Fruit fly (Drosophila melanogaster) whole organism, embryonic: ENCODE results near the gene Tob.

ENCODE experiments used
- Adf1 ChIP-seq: fragments of 200-800 bp; sonication (Bioruptor generic); IDR thresholded peaks from 2 replicates; pipeline ENCODE4 v1.3.6; 2022; ENCODE audit warnings: missing biosample characterization, missing genetic modification characterization
- Atf6 ChIP-seq: fragments of 200-800 bp; sonication (Bioruptor generic); IDR thresholded peaks from 2 replicates; pipeline ENCODE4 v1.3.6; 2022; ENCODE audit warnings: missing biosample characterization, missing genetic modification characterization
- B-H2 ChIP-seq: fragments of 200-800 bp; sonication (Bioruptor generic); optimal IDR thresholded peaks from 2 replicates; lab custom pipeline; 2018; ENCODE audit warnings: missing biosample characterization, mild to moderate bottlenecking, missing genetic modification characterization
- BtbVII ChIP-seq: fragments of 200-800 bp; sonication (Bioruptor generic); optimal IDR thresholded peaks from 3 replicates; lab custom pipeline; 2017; ENCODE audit warnings: missing biosample characterization, mild to moderate bottlenecking, missing genetic modification characterization
- CG10431 ChIP-seq: fragments of 200-800 bp; sonication (Bioruptor generic); optimal IDR thresholded peaks from 3 replicates; lab custom pipeline; 2018; ENCODE audit warnings: missing biosample characterization, mild to moderate bottlenecking, missing genetic modification characterization
- CG10979 ChIP-seq: fragments of 200-800 bp; sonication (Bioruptor generic); optimal IDR thresholded peaks from 2 replicates; lab custom pipeline; 2018; ENCODE audit warnings: missing biosample characterization, mild to moderate bottlenecking, missing genetic modification characterization, moderate library complexity
- CG11398 ChIP-seq: fragments of 200-800 bp; sonication (Bioruptor generic); optimal IDR thresholded peaks from 2 replicates; lab custom pipeline; 2016; ENCODE audit warnings: missing biosample characterization, missing genetic modification characterization
- CG11504 ChIP-seq: fragments of 200-800 bp; sonication (Bioruptor generic); optimal IDR thresholded peaks from 3 replicates; lab custom pipeline; 2019; ENCODE audit warnings: missing biosample characterization, mild to moderate bottlenecking, missing genetic modification characterization, moderate library complexity
- CG1233 ChIP-seq: fragments of 200-800 bp; sonication (Bioruptor generic); optimal IDR thresholded peaks from 4 replicates; lab custom pipeline; 2018; ENCODE audit warnings: missing biosample characterization, mild to moderate bottlenecking, missing genetic modification characterization
- CG12659 ChIP-seq: fragments of 200-800 bp; sonication (Bioruptor generic); optimal IDR thresholded peaks from 3 replicates; lab custom pipeline; 2017; ENCODE audit warnings: mild to moderate bottlenecking, missing biosample characterization, missing genetic modification reagents, missing genetic modification characterization
- CG14050 ChIP-seq: fragments of 200-800 bp; sonication (Bioruptor generic); IDR thresholded peaks from 3 replicates; pipeline ENCODE4 v1.3.6; 2022; ENCODE audit warnings: missing biosample characterization, missing genetic modification characterization
- CG15479 ChIP-seq: fragments of 200-800 bp; sonication (Bioruptor generic); optimal IDR thresholded peaks from 3 replicates; lab custom pipeline; 2019; ENCODE audit warnings: missing biosample characterization, mild to moderate bottlenecking, missing genetic modification characterization, moderate library complexity
- CG17829 ChIP-seq: fragments of 200-800 bp; optimal IDR thresholded peaks from 2 replicates; lab custom pipeline; 2019; ENCODE audit warnings: missing biosample characterization, mild to moderate bottlenecking, missing genetic modification characterization, moderate library complexity
- CG2712 ChIP-seq: fragments of 200-800 bp; optimal IDR thresholded peaks from 3 replicates; lab custom pipeline; 2019; ENCODE audit warnings: missing biosample characterization, mild to moderate bottlenecking, missing genetic modification characterization, moderate library complexity
- CG2889 ChIP-seq: fragments of 200-800 bp; sonication (Bioruptor generic); IDR thresholded peaks from 3 replicates; pipeline ENCODE4 v1.3.6; 2022; ENCODE audit warnings: missing biosample characterization, missing genetic modification characterization
- CG32772 ChIP-seq: fragments of 200-800 bp; sonication (Bioruptor generic); IDR thresholded peaks from 2 replicates; pipeline ENCODE4 v1.3.6; 2022; ENCODE audit warnings: missing biosample characterization, missing genetic modification characterization
- CG3281 ChIP-seq: fragments of 200-800 bp; sonication (Bioruptor generic); optimal IDR thresholded peaks from 3 replicates; lab custom pipeline; 2017; ENCODE audit warnings: missing biosample characterization, mild to moderate bottlenecking, missing genetic modification characterization
- CG3726 ChIP-seq: fragments of 200-800 bp; sonication (Bioruptor generic); IDR thresholded peaks from 3 replicates; pipeline ENCODE4, ENCODE4 v1.3.6; 2022; ENCODE audit warnings: missing biosample characterization, missing genetic modification characterization
- CG6683 ChIP-seq: fragments of 200-800 bp; sonication (Bioruptor generic); optimal IDR thresholded peaks from 2 replicates; lab custom pipeline; 2017; ENCODE audit warnings: missing biosample characterization, mild to moderate bottlenecking, missing genetic modification characterization, missing genetic modification reagents
- D19A ChIP-seq: fragments of 200-800 bp; optimal IDR thresholded peaks from 3 replicates; lab custom pipeline; 2019; ENCODE audit warnings: missing biosample characterization, mild to moderate bottlenecking, missing genetic modification characterization, moderate library complexity
- Dip3 ChIP-seq: fragments of 200-800 bp; sonication (Bioruptor generic); optimal IDR thresholded peaks from 3 replicates; lab custom pipeline; 2016; ENCODE audit warnings: missing biosample characterization, missing genetic modification characterization
- Gug ChIP-seq: fragments of 200-800 bp; sonication (Bioruptor generic); IDR thresholded peaks from 4 replicates; pipeline ENCODE4 v1.3.6; 2022; ENCODE audit warnings: missing biosample characterization, missing genetic modification characterization
- HLH3B ChIP-seq: fragments of 200-800 bp; sonication (Bioruptor generic); IDR thresholded peaks from 2 replicates; pipeline ENCODE4 v1.3.6; 2022; ENCODE audit warnings: missing biosample characterization, missing genetic modification characterization
- Hmr ChIP-seq: fragments of 200-800 bp; sonication (Bioruptor generic); optimal IDR thresholded peaks from 3 replicates; lab custom pipeline; 2017; ENCODE audit warnings: mild to moderate bottlenecking, missing biosample characterization, missing genetic modification reagents, missing genetic modification characterization
- Hr51 ChIP-seq, 2 experiments: fragments of 200-800 bp; sonication (Bioruptor generic); optimal IDR thresholded peaks; 2 replicates in 1 of 2; 3 replicates in 1 of 2; lab custom pipeline; 2016 to 2018; ENCODE audit warnings: missing biosample characterization in 2 of 2, missing genetic modification characterization in 2 of 2, mild to moderate bottlenecking in 1 of 2, moderate library complexity in 1 of 2
- Lim3 ChIP-seq: fragments of 200-800 bp; sonication (Bioruptor generic); IDR thresholded peaks from 2 replicates; pipeline ENCODE4 v1.3.6; 2022; ENCODE audit warnings: missing biosample characterization, missing genetic modification characterization
- Med ChIP-seq: fragments of 200-800 bp; sonication (Bioruptor generic); peaks from one replicate; lab custom pipeline; 2016; ENCODE audit warnings: missing biosample characterization, missing genetic modification characterization, mild to moderate bottlenecking, inconsistent platforms, moderate library complexity
- Mes4 ChIP-seq: fragments of 200-800 bp; sonication (Bioruptor generic); optimal IDR thresholded peaks from 2 replicates; lab custom pipeline; 2016; ENCODE audit warnings: missing biosample characterization, missing genetic modification characterization
- Mrtf ChIP-seq: fragments of 200-800 bp; sonication (Bioruptor generic); IDR thresholded peaks from 3 replicates; pipeline ENCODE4 v1.3.6; 2022; ENCODE audit warnings: missing biosample characterization, missing genetic modification characterization
- Side ChIP-seq: fragments of 200-800 bp; sonication (Bioruptor generic); optimal IDR thresholded peaks from 2 replicates; lab custom pipeline; 2016; ENCODE audit warnings: missing biosample characterization, missing genetic modification characterization
- bowl ChIP-seq: fragments of 200-800 bp; sonication (Bioruptor generic); IDR thresholded peaks from 2 replicates; pipeline ENCODE4 v1.3.6; 2022; ENCODE audit warnings: missing biosample characterization, missing genetic modification characterization
- cg ChIP-seq: fragments of 200-800 bp; sonication (Bioruptor generic); optimal IDR thresholded peaks from 3 replicates; lab custom pipeline; 2019; ENCODE audit warnings: missing biosample characterization, mild to moderate bottlenecking, missing genetic modification characterization, moderate library complexity
- ci ChIP-seq: fragments of 200-800 bp; sonication (Bioruptor generic); IDR thresholded peaks from 3 replicates; pipeline ENCODE4 v1.3.6; 2022; ENCODE audit warnings: missing biosample characterization, missing genetic modification characterization
- crc ChIP-seq: fragments of 200-800 bp; sonication (Bioruptor generic); optimal IDR thresholded peaks from 2 replicates; lab custom pipeline; 2016; ENCODE audit warnings: missing biosample characterization, missing genetic modification characterization
- dpn ChIP-seq, 2 experiments: fragments of 200-800 bp; sonication (Bioruptor generic); optimal IDR thresholded peaks; 3 replicates each; lab custom pipeline; 2016; ENCODE audit warnings: missing biosample characterization in 2 of 2, missing genetic modification characterization in 2 of 2
- en ChIP-seq: fragments of 200-800 bp; sonication (Bioruptor generic); optimal IDR thresholded peaks from 2 replicates; lab custom pipeline; 2016; ENCODE audit warnings: missing biosample characterization, missing genetic modification characterization
- fd3F ChIP-seq: fragments of 200-800 bp; sonication (Bioruptor generic); optimal IDR thresholded peaks from 2 replicates; lab custom pipeline; 2018; ENCODE audit warnings: missing biosample characterization, mild to moderate bottlenecking, missing genetic modification characterization, moderate library complexity
- grau ChIP-seq: fragments of 200-800 bp; optimal IDR thresholded peaks from 3 replicates; lab custom pipeline; 2019; ENCODE audit warnings: missing biosample characterization, mild to moderate bottlenecking, missing genetic modification characterization, moderate library complexity
- her ChIP-seq: fragments of 200-800 bp; sonication (Bioruptor generic); optimal IDR thresholded peaks from 2 replicates; lab custom pipeline; 2016; ENCODE audit warnings: missing biosample characterization, missing genetic modification characterization
- inv ChIP-seq: fragments of 200-800 bp; sonication (Bioruptor generic); IDR thresholded peaks from 2 replicates; pipeline ENCODE4 v1.3.6; 2022; ENCODE audit warnings: missing biosample characterization, missing genetic modification characterization; ENCODE audit not compliant: partially characterized antibody
- lilli ChIP-seq: fragments of 200-800 bp; sonication (Bioruptor generic); optimal IDR thresholded peaks from 3 replicates; lab custom pipeline; 2016; ENCODE audit warnings: missing biosample characterization, missing genetic modification characterization
- nmo ChIP-seq: fragments of 200-800 bp; sonication (Bioruptor generic); optimal IDR thresholded peaks from 2 replicates; lab custom pipeline; 2018; ENCODE audit warnings: missing biosample characterization, mild to moderate bottlenecking, missing genetic modification characterization, moderate library complexity
- pros ChIP-seq: fragments of 200-800 bp; sonication (Bioruptor generic); optimal IDR thresholded peaks from 3 replicates; lab custom pipeline; 2019; ENCODE audit warnings: missing biosample characterization, mild to moderate bottlenecking, missing genetic modification characterization, moderate library complexity
- run ChIP-seq: fragments of 200-800 bp; sonication (Bioruptor generic); optimal IDR thresholded peaks from 3 replicates; lab custom pipeline; 2018; ENCODE audit warnings: missing biosample characterization, mild to moderate bottlenecking, missing genetic modification characterization
- slbo ChIP-seq: fragments of 200-800 bp; sonication (Bioruptor generic); IDR thresholded peaks from 2 replicates; pipeline ENCODE4 v1.3.6; 2022; ENCODE audit warnings: missing biosample characterization, missing genetic modification characterization
- tap ChIP-seq: fragments of 200-800 bp; optimal IDR thresholded peaks from 3 replicates; lab custom pipeline; 2019; ENCODE audit warnings: missing biosample characterization, mild to moderate bottlenecking, missing genetic modification characterization, moderate library complexity
- toy ChIP-seq: fragments of 200-800 bp; sonication (Bioruptor generic); IDR thresholded peaks from 2 replicates; pipeline ENCODE4 v1.3.6; 2022; ENCODE audit warnings: missing biosample characterization, missing genetic modification characterization
- usp ChIP-seq: fragments of >200 bp; optimal IDR thresholded peaks from 2 replicates; lab custom pipeline; 2017; ENCODE audit warnings: missing biosample characterization, missing genetic modification characterization

The Tob gene

DNA sequence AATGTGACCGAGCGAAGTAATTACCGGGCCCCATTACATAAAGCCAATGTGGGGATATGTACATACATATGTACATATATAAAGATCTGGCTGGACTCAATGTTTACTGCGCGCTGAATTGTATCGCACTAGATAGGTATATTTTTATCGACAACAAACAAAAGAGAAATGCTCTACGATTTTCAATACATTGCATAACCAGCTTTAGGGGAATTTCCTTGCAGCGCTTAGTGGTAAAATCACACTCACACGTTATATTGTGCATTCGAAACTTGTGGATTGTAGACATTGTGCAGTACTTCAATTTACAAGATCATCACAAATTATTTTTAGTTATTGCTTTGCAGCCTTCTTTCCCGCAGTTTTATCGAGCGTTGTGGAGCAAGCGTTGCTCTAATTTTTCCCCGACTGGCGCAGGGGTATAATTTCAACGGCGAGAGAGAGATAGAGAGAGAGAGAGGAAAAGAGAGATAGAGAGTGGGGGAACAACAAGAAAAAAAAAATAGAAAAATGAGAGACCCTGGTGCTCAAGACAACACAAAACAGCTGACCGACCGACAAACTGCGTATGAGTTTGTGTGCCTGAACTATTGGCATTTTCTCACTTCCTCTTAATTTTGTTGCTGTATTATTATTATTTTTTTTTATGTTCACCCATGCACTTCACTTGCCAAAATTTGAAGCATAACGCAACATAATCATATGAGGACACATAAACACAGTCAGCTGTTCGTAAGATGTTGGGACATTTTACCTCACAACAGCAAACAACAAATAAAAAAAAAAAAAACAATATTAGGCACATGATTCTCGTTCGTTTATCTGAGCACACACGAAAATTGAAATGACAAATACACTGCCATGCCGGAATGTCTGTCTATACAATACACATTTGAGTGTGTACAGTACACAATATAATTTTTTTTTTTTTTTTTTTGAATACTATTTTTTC is 2.0 kb downstream of the Tob start (continued):
- 0 out of 2 replicates have a peak, but pooled peaks have one; percentile 19 for TF ChIP-seq Atf6 (GFP tag; lab: Robert Waterston, UW)
- TF ChIP-seq D19A (tag; lab: Kevin White, UChicago) = peak; percentile 42
- no peak for TF ChIP-seq Dip3 (GFP tag; lab: Kevin White, UChicago)
- no peak for TF ChIP-seq usp (GFP tag; lab: Kevin White, UChicago)
- TF ChIP-seq CG15479 (GFP tag; lab: Kevin White, UChicago) = no peak
- no peak for TF ChIP-seq bowl
- TF ChIP-seq CG2889 = no peak
- TF ChIP-seq ci (GFP tag; lab: Robert Waterston, UW) = peak; percentile 42; the same call in 1 of the 3 replicates
- no peak for TF ChIP-seq CG11398 (GFP tag; lab: Kevin White, UChicago)
- no peak for TF ChIP-seq CG10431 (GFP tag; lab: Kevin White, UChicago)
- no peak for TF ChIP-seq Mes4 (GFP tag; lab: Kevin White, UChicago)
- TF ChIP-seq Mrtf (GFP tag; lab: Robert Waterston, UW) = no peak
- no peak for TF ChIP-seq lilli
- peak; percentile 31; the same call in 1 of the 2 replicates for TF ChIP-seq CG32772 (GFP tag; lab: Robert Waterston, UW)
- TF ChIP-seq en = no peak
- peak; percentile 28 for TF ChIP-seq pros (GFP tag; lab: Kevin White, UChicago)
- TF ChIP-seq crc (GFP tag; lab: Kevin White, UChicago) = no peak
- TF ChIP-seq her (GFP tag; lab: Kevin White, UChicago) = no peak
- no peak for TF ChIP-seq run (tag; lab: Kevin White, UChicago)
- no peak for TF ChIP-seq inv
- peak; percentile 14 for TF ChIP-seq cg (GFP tag; lab: Kevin White, UChicago)
- TF ChIP-seq tap = no peak
- no peak for TF ChIP-seq toy (GFP tag; lab: Robert Waterston, UW)

DNA sequence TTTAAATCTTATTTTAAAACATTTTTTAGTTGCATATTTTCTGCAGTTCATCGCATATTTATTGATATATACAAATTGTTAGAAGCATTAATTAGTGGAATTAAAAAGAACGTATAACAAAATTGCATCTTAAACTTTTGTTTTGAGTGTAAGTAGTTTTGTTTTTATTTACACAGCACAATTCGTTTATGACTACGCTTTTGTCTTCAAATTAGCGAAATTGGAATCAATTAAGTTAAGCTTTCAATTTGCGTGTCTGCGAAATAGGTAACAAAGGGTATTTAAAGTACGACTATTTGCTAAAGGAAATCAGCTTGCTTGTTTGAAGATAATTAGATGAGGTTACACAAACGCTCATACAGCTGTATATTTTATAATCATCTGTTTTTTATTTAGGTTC is 3.0 kb downstream of the Tob start:
- TF ChIP-seq grau (tag; lab: Kevin White, UChicago) (peak; percentile 3), CG1233 (peak; percentile 20), fd3F (peak; percentile 4), pros (GFP tag; lab: Kevin White, UChicago) (no peak), bowl (no peak), Hr51 (GFP tag; optimal IDR thresholded peaks at IDR 0.05; lab: Kevin White, UChicago) (peak in 1 of 2 experiments; percentile 7), CG10979 (tag; lab: Kevin White, UChicago) (no peak), B-H2 (GFP tag; lab: Kevin White, UChicago) (no peak), Adf1 (GFP tag; lab: Robert Waterston, UW) (no peak), slbo (GFP tag; lab: Robert Waterston, UW) (peak; percentile 3; the same call in 1 of the 2 replicates), Lim3 (GFP tag; lab: Robert Waterston, UW) (no peak), CG3281 (GFP tag; lab: Kevin White, UChicago) (peak; percentile 13), BtbVII (GFP tag; lab: Kevin White, UChicago) (peak; percentile 13), dpn (GFP tag; optimal IDR thresholded peaks at IDR 0.05; lab: Kevin White, UChicago) (peak in 1 of 2 experiments; percentile 3), CG12659 (GFP tag; lab: Kevin White, UChicago) (peak; percentile 5), CG3726 (GFP tag; lab: Robert Waterston, UW) (no peak), Hmr (GFP tag; lab: Kevin White, UChicago) (peak; percentile 13), CG11504 (peak; percentile 4), CG2712 (peak; percentile 15), Gug (GFP tag; lab: Robert Waterston, UW) (no peak), D19A (tag; lab: Kevin White, UChicago) (peak; percentile 76), CG32772 (GFP tag; lab: Robert Waterston, UW) (no peak), CG14050 (GFP tag; lab: Robert Waterston, UW) (no peak), CG6683 (GFP tag; lab: Kevin White, UChicago) (no peak), nmo (GFP tag; lab: Kevin White, UChicago) (peak; percentile 12), HLH3B (GFP tag; lab: Robert Waterston, UW) (no peak), Med (GFP tag; lab: Kevin White, UChicago) (peak; percentile 61), Side (GFP tag; lab: Kevin White, UChicago) (no peak), CG17829 (tag; lab: Kevin White, UChicago) (no peak)
